Fruit fly (Drosophila melanogaster) whole organism, pupa: ENCODE measurements around the gene Mbs.

ENCODE experiments used
- CG10348 ChIP-seq: fragments of 200-800 bp; sonication (Bioruptor generic); IDR thresholded peaks from 2 replicates; pipeline ENCODE4 v1.3.6; 2022; ENCODE audit warnings: missing biosample characterization, missing genetic modification characterization
- CG13204 ChIP-seq: fragments of 200-800 bp; sonication (Bioruptor generic); optimal IDR thresholded peaks from 2 replicates; lab custom pipeline; 2018; ENCODE audit warnings: missing biosample characterization, mild to moderate bottlenecking, missing genetic modification characterization, moderate library complexity
- CG14655 ChIP-seq: fragments of 200-800 bp; sonication (Bioruptor generic); optimal IDR thresholded peaks from 3 replicates; lab custom pipeline; 2017; ENCODE audit warnings: mild to moderate bottlenecking, missing biosample characterization, missing genetic modification reagents, missing genetic modification characterization
- CG15710 ChIP-seq: fragments of 200-800 bp; sonication (Bioruptor generic); optimal IDR thresholded peaks from 2 replicates; lab custom pipeline; 2018; ENCODE audit warnings: missing biosample characterization, mild to moderate bottlenecking, missing genetic modification characterization, moderate library complexity
- CG32121 ChIP-seq: fragments of 200-800 bp; sonication (Bioruptor generic); IDR thresholded peaks from 2 replicates; pipeline ENCODE4 v1.3.6; 2022; ENCODE audit warnings: missing biosample characterization, missing genetic modification characterization
- CG4496 ChIP-seq: fragments of 200-800 bp; sonication (Bioruptor generic); IDR thresholded peaks from 3 replicates; pipeline ENCODE4 v1.3.6; 2022; ENCODE audit warnings: missing biosample characterization, missing genetic modification characterization
- CG8159 ChIP-seq: fragments of 200-800 bp; sonication (Bioruptor generic); optimal IDR thresholded peaks from 3 replicates; lab custom pipeline; 2018; ENCODE audit warnings: missing biosample characterization, mild to moderate bottlenecking, missing genetic modification characterization, moderate library complexity
- CG8301 ChIP-seq: fragments of 200-800 bp; sonication (Bioruptor generic); optimal IDR thresholded peaks from 2 replicates; lab custom pipeline; 2018; ENCODE audit warnings: missing biosample characterization, mild to moderate bottlenecking, missing genetic modification characterization
- EcR ChIP-seq: fragments of 200-800 bp; sonication (Bioruptor generic); optimal IDR thresholded peaks from 3 replicates; lab custom pipeline; 2019; ENCODE audit warnings: missing biosample characterization, missing genetic modification characterization, mild to moderate bottlenecking, moderate library complexity, missing genetic modification reagents
- Pif1A ChIP-seq: fragments of 200-800 bp; sonication (Bioruptor generic); optimal IDR thresholded peaks from 3 replicates; lab custom pipeline; 2016; ENCODE audit warnings: missing biosample characterization, missing genetic modification characterization
- Snoo ChIP-seq: fragments of 200-800 bp; sonication (Bioruptor generic); optimal IDR thresholded peaks from 3 replicates; lab custom pipeline; 2017; ENCODE audit warnings: missing biosample characterization, mild to moderate bottlenecking, missing genetic modification characterization, inconsistent platforms

- no peak for TF ChIP-seq CG15710 (tag; lab: Kevin White, UChicago)
- TF ChIP-seq CG10348 (GFP tag; lab: Robert Waterston, UW), result no peak
- no peak for TF ChIP-seq CG32121 (GFP tag; lab: Robert Waterston, UW)
- peak; percentile 25 for TF ChIP-seq EcR (GFP tag; lab: Kevin White, UChicago)
- TF ChIP-seq CG4496 (GFP tag; lab: Robert Waterston, UW), result no peak
- TF ChIP-seq Pif1A (GFP tag; lab: Kevin White, UChicago), result no peak
- peak; percentile 28 for TF ChIP-seq CG14655 (GFP tag; lab: Kevin White, UChicago)
- TF ChIP-seq CG13204, result no peak
- TF ChIP-seq Snoo (tag; lab: Kevin White, UChicago), result no peak
- TF ChIP-seq CG8159, result no peak
- TF ChIP-seq CG8301 (tag; lab: Kevin White, UChicago), result no peak
Observed at dm6 chr3L:16056101-16056891, 4.5 kb downstream of the Mbs start.
